Worm (Caenorhabditis elegans) whole organism, late embryonic: Measurements from ENCODE around the gene ard-1.

Experiments
- ceh-31 ChIP-seq: sonication (generic microtip); optimal IDR thresholded peaks from 2 replicates; lab custom pipeline; 2016; ENCODE audit warnings: missing genetic modification characterization, missing compliant biosample characterization
- ceh-45 ChIP-seq: fragments of 200-800 bp; sonication (Bioruptor generic); IDR thresholded peaks from 2 replicates; pipeline ENCODE4 v1.3.6; 2022; ENCODE audit warnings: missing genetic modification reagents, missing genetic modification characterization, missing compliant biosample characterization
- ets-4 ChIP-seq: sonication (generic microtip); optimal IDR thresholded peaks from 2 replicates; lab custom pipeline; 2016; ENCODE audit warnings: missing genetic modification characterization, missing compliant biosample characterization
- fkh-10 ChIP-seq: fragments of 150-350 bp; optimal IDR thresholded peaks from 2 replicates; lab custom pipeline; 2014; ENCODE audit warnings: missing biosample characterization, missing genetic modification reagents, missing genetic modification characterization
- fkh-6 ChIP-seq: sonication (generic microtip); optimal IDR thresholded peaks from 2 replicates; lab custom pipeline; 2016; ENCODE audit warnings: missing genetic modification characterization, missing compliant biosample characterization
- hlh-15 ChIP-seq: sonication (generic microtip); optimal IDR thresholded peaks from 2 replicates; lab custom pipeline; 2016; ENCODE audit warnings: missing genetic modification characterization, missing compliant biosample characterization
- nfya-1 ChIP-seq: sonication (generic microtip); optimal IDR thresholded peaks from 2 replicates; lab custom pipeline; 2017; ENCODE audit warnings: missing genetic modification characterization, mild to moderate bottlenecking, missing compliant biosample characterization, antibody characterized with exemption, moderate library complexity
- rnt-1 ChIP-seq: sonication (generic microtip); optimal IDR thresholded peaks from 2 replicates; lab custom pipeline; 2016; ENCODE audit warnings: missing genetic modification characterization, missing compliant biosample characterization
- syd-9 ChIP-seq: sonication (generic microtip); optimal IDR thresholded peaks from 2 replicates; lab custom pipeline; 2016; ENCODE audit warnings: mild to moderate bottlenecking, missing genetic modification characterization, moderate library complexity, missing compliant biosample characterization
- unc-86 ChIP-seq: sonication (generic microtip); optimal IDR thresholded peaks from 2 replicates; lab custom pipeline; 2016; ENCODE audit warnings: missing genetic modification characterization, missing compliant biosample characterization

DNA sequence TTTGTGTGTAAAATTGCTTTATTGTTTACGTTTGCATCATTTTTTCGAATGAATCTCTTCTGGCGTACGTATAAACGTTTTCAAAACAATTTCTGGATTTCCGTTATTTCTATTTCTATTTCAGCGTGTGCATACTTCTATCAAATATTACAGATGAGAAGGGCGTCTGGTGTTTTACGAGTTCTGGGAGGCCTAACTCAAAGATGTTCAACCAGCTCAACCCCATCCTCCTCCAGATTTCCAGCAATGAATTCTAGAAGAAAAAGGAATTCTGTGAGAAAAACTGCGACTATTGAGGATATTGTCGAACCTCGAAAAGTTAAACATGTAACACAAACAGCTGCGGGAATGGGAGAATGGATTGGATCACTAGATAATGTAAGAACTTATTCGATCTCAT, 19.8 kb downstream of the ard-1 start, which contains the start of gene C08F8.2:
- no peak for TF ChIP-seq ceh-31 (tag; lab: Kevin White, UChicago)
- no peak for TF ChIP-seq unc-86 (tag; lab: Kevin White, UChicago)
- TF ChIP-seq rnt-1, result no peak
- TF ChIP-seq fkh-10 (GFP tag; lab: Kevin White, UChicago), result no peak
- TF ChIP-seq ceh-45 (GFP tag; lab: Robert Waterston, UW), result no peak
- no peak for TF ChIP-seq ets-4 (tag; lab: Kevin White, UChicago)
- TF ChIP-seq nfya-1 (tag; lab: Kevin White, UChicago), result no peak
- TF ChIP-seq syd-9 (tag; lab: Kevin White, UChicago), result no peak
- TF ChIP-seq fkh-6 (tag; lab: Kevin White, UChicago), result no peak
- no peak for TF ChIP-seq hlh-15 (tag; lab: Kevin White, UChicago)
